Fruit fly (Drosophila melanogaster): ENCODE results near the gene vrs.
A peak's percentile ranks its signal among the peaks of the same experiment; 100 is the strongest.

vrs gene

dm6 chr3R:12408160-12408559 is 39.3 kb upstream of the vrs start, which contains the start of gene CG5196 (continued):
- TF ChIP-seq Dll (GFP tag; IDR thresholded peaks at IDR 0.05; ENCODE audit: partially characterized antibody) (peak; percentile 64), Hmr (GFP tag; optimal IDR thresholded peaks at IDR 0.05) (peak; percentile 41), CG6854 (GFP tag; optimal IDR thresholded peaks at IDR 0.05) (peak; percentile 36), otp (GFP tag; IDR thresholded peaks at IDR 0.05) (no peak), CG15514 (GFP tag; optimal IDR thresholded peaks at IDR 0.05) (peak; percentile 99), tna (GFP tag; IDR thresholded peaks at IDR 0.05; ENCODE audit: partially characterized antibody) (peak; percentile 52), CG15073 (GFP tag; optimal IDR thresholded peaks at IDR 0.05) (no peak), chm (GFP tag; IDR thresholded peaks at IDR 0.05) (peak; percentile 43; the same call in 1 of the 2 replicates), Sin3A (optimal IDR thresholded peaks at IDR 0.05) (peak; percentile 29), D19A (tag; optimal IDR thresholded peaks at IDR 0.05) (peak; percentile 1), CG14965 (GFP tag; optimal IDR thresholded peaks at IDR 0.05; ENCODE audit: borderline replicate concordance) (no peak), Taf1 (GFP tag; IDR thresholded peaks at IDR 0.05) (no peak), inv (GFP tag; IDR thresholded peaks at IDR 0.05; ENCODE audit: partially characterized antibody) (peak; percentile 51; the same call in 1 of the 2 replicates), Drgx (GFP tag; IDR thresholded peaks at IDR 0.05) (no peak), CG6791 (GFP tag; IDR thresholded peaks at IDR 0.05; ENCODE audit: partially characterized antibody) (peak; percentile 79), peb (GFP tag; IDR thresholded peaks at IDR 0.05) (no peak), so (GFP tag; IDR thresholded peaks at IDR 0.05) (0 out of 3 replicates have a peak, but pooled peaks have one; percentile 25), kay (GFP tag; optimal IDR thresholded peaks at IDR 0.05) (no peak), gcm2 (GFP tag; optimal IDR thresholded peaks at IDR 0.05) (no peak), Sry-δ (GFP tag; optimal IDR thresholded peaks at IDR 0.05) (peak; percentile 56), Opbp (GFP tag; IDR thresholded peaks at IDR 0.05; ENCODE audit: partially characterized antibody) (peak; percentile 72), CG14710 (tag; optimal IDR thresholded peaks at IDR 0.05) (peak; percentile 60), mld (GFP tag; IDR thresholded peaks at IDR 0.05; ENCODE audit: partially characterized antibody) (peak; percentile 58; the same call in 2 of the 3 replicates), CG13894 (tag; optimal IDR thresholded peaks at IDR 0.05) (peak; percentile 51), CG14441 (GFP tag; IDR thresholded peaks at IDR 0.05) (no peak), CG8924 (tag; optimal IDR thresholded peaks at IDR 0.05) (peak; percentile 17), HLH4C (GFP tag; IDR thresholded peaks at IDR 0.05; ENCODE audit: partially characterized antibody) (peak; percentile 70), chinmo (GFP tag; IDR thresholded peaks at IDR 0.05; ENCODE audit: partially characterized antibody) (peak; percentile 67; the same call in 1 of the 4 replicates), unc-4 (GFP tag; IDR thresholded peaks at IDR 0.05; ENCODE audit: partially characterized antibody) (peak; percentile 73), hbn (GFP tag; IDR thresholded peaks at IDR 0.05; ENCODE audit: partially characterized antibody) (peak; percentile 17; the same call in 1 of the 2 replicates), CG7963 (GFP tag; IDR thresholded peaks at IDR 0.05; ENCODE audit: partially characterized antibody) (peak; percentile 55; the same call in 2 of the 3 replicates), vnd (GFP tag; IDR thresholded peaks at IDR 0.05; ENCODE audit: partially characterized antibody) (peak; percentile 61; the same call in 2 of the 3 replicates), CG10565 (GFP tag; optimal IDR thresholded peaks at IDR 0.05) (no peak), CG33557 (GFP tag; optimal IDR thresholded peaks at IDR 0.05) (no peak), Atf-2 (GFP tag; optimal IDR thresholded peaks at IDR 0.05) (no peak), ems (GFP tag; optimal IDR thresholded peaks at IDR 0.05) (no peak), CG2116 (GFP tag; optimal IDR thresholded peaks at IDR 0.05) (peak; percentile 73), Fer3 (tag; optimal IDR thresholded peaks at IDR 0.05) (peak; percentile 13)

dm6 chr3R:12411449-12411848 is 36.0 kb upstream of the vrs start:
- TF ChIP-seq exex (tag; optimal IDR thresholded peaks at IDR 0.05) = peak; percentile 59
- no peak for TF ChIP-seq CG3726 (GFP tag; IDR thresholded peaks at IDR 0.05)
